Worm (Caenorhabditis elegans) whole organism, L3 larva: ENCODE measurements around the gene fkh-2.

Source experiments
- ama-1 ChIP-seq: fragments of 150-350 bp; optimal IDR thresholded peaks from 2 replicates; lab custom pipeline; 2018
- ceh-28 ChIP-seq: fragments of 150-350 bp; optimal IDR thresholded peaks from 2 replicates; lab custom pipeline; 2014; ENCODE audit warnings: missing biosample characterization, missing genetic modification reagents, missing genetic modification characterization
- ceh-9 ChIP-seq: sonication (generic microtip); optimal IDR thresholded peaks from 2 replicates; lab custom pipeline; 2018; ENCODE audit warnings: missing biosample characterization, missing genetic modification characterization
- fos-1 ChIP-seq: fragments of 150-350 bp; optimal IDR thresholded peaks from 2 replicates; lab custom pipeline; 2014; ENCODE audit warnings: missing biosample characterization, missing genetic modification characterization
- mdl-1 ChIP-seq: fragments of 150-350 bp; optimal IDR thresholded peaks from 2 replicates; lab custom pipeline; 2014; ENCODE audit warnings: missing biosample characterization, missing genetic modification characterization
- unc-62 ChIP-seq: fragments of 150-350 bp; sonication (generic microtip); optimal IDR thresholded peaks from 4 replicates; lab custom pipeline; 2014; ENCODE audit warnings: missing biosample characterization, missing genetic modification reagents, missing genetic modification characterization
- ztf-11 ChIP-seq: fragments of 150-350 bp; optimal IDR thresholded peaks from 2 replicates; lab custom pipeline; 2014; ENCODE audit warnings: missing biosample characterization, missing genetic modification characterization

- no peak for TF ChIP-seq unc-62 (GFP tag; lab: Kevin White, UChicago)
- TF ChIP-seq ceh-28 (tag; lab: Kevin White, UChicago) = no peak
- no peak for TF ChIP-seq ama-1 (lab: Kevin White, UChicago)
- no peak for TF ChIP-seq ztf-11 (tag; lab: Kevin White, UChicago)
- TF ChIP-seq mdl-1 (tag; lab: Kevin White, UChicago) = no peak
- TF ChIP-seq ceh-9 (tag; lab: Kevin White, UChicago) = no peak
- TF ChIP-seq fos-1 (tag; lab: Kevin White, UChicago) = no peak
These were observed 8.4 kb downstream of the fkh-2 start, which contains the start of gene tag-18 for ce11 chrX:3733732-3734131.
